Worm (Caenorhabditis elegans): ENCODE data around the gene M7.7.

- no peak for TF ChIP-seq pat-9 (tag; optimal IDR thresholded peaks at IDR 0.05)
- no peak for TF ChIP-seq F13H6.1 (tag; optimal IDR thresholded peaks at IDR 0.05)
- TF ChIP-seq ceh-2 (tag; optimal IDR thresholded peaks at IDR 0.05), result no peak
- TF ChIP-seq nfya-1 (tag; optimal IDR thresholded peaks at IDR 0.05), result no peak
- no peak for TF ChIP-seq hlh-30 (tag; optimal IDR thresholded peaks at IDR 0.05; ENCODE audit: insufficient read depth)
- no peak for TF ChIP-seq pqm-1 (tag; optimal IDR thresholded peaks at IDR 0.05)
- TF ChIP-seq pha-4 (tag; optimal IDR thresholded peaks at IDR 0.05), result no peak
- no peak for TF ChIP-seq eyg-1 (tag; optimal IDR thresholded peaks at IDR 0.05)
- TF ChIP-seq madf-2 (tag; optimal IDR thresholded peaks at IDR 0.05), result no peak
- no peak for TF ChIP-seq K02D7.2 (tag; optimal IDR thresholded peaks at IDR 0.05)
- TF ChIP-seq ceh-9 (tag; optimal IDR thresholded peaks at IDR 0.05), result no peak
- TF ChIP-seq tbx-2 (tag; optimal IDR thresholded peaks at IDR 0.05), result no peak
- no peak for TF ChIP-seq fkh-10 (GFP tag; optimal IDR thresholded peaks at IDR 0.05)
- no peak for TF ChIP-seq ceh-6 (GFP tag; optimal IDR thresholded peaks at IDR 0.05)
These were observed 41.6 kb downstream of the M7.7 start, which contains the start of gene ard-1 for ce11 chrIV:11131268-11131667.

Data from whole organism, late embryonic.